Fruit fly (Drosophila melanogaster) whole organism, wandering third instar larva: ENCODE data around the gene CG31793.

Experiments
- Dfd ChIP-seq: fragments of >200 bp; optimal IDR thresholded peaks from 2 replicates; lab custom pipeline; 2017; ENCODE audit warnings: missing biosample characterization, missing genetic modification characterization
- Dif ChIP-seq: fragments of 200-275, 200-300 bp; sonication (Bioruptor generic); optimal IDR thresholded peaks from 2 replicates; lab custom pipeline; 2018; ENCODE audit warnings: missing biosample characterization, missing genetic modification characterization; ENCODE audit not compliant: partially characterized antibody
- GATAd ChIP-seq: sonication (Bioruptor generic); optimal IDR thresholded peaks from 2 replicates; lab custom pipeline; 2016; ENCODE audit warnings: missing biosample characterization, missing genetic modification characterization
- Hr78 ChIP-seq: fragments of >200 bp; optimal IDR thresholded peaks from 2 replicates; lab custom pipeline; 2017; ENCODE audit warnings: missing biosample characterization, missing genetic modification characterization
- Jra ChIP-seq: sonication (Bioruptor generic); optimal IDR thresholded peaks from 2 replicates; lab custom pipeline; 2016; ENCODE audit warnings: missing biosample characterization, missing genetic modification characterization
- Myc ChIP-seq: fragments of >200 bp; optimal IDR thresholded peaks from 2 replicates; lab custom pipeline; 2017
- OdsH ChIP-seq: fragments of 200-800 bp; sonication (Bioruptor generic); optimal IDR thresholded peaks from 2 replicates; lab custom pipeline; 2016; ENCODE audit warnings: missing biosample characterization, mild to moderate bottlenecking, missing genetic modification characterization
- Vsx2 ChIP-seq: fragments of 200-300, 225-300 bp; sonication (Bioruptor generic); optimal IDR thresholded peaks from 2 replicates; lab custom pipeline; 2018; ENCODE audit warnings: missing biosample characterization, missing genetic modification characterization; ENCODE audit not compliant: partially characterized antibody
- foxo ChIP-seq, 2 experiments: fragments of 200-800 bp; sonication (Bioruptor generic); optimal IDR thresholded peaks; 2 replicates in 1 of 2; 3 replicates in 1 of 2; lab custom pipeline; 2016 to 2017; ENCODE audit warnings: missing biosample characterization in 2 of 2, missing genetic modification characterization in 2 of 2
- fru ChIP-seq: fragments of 200-800 bp; sonication (Bioruptor generic); optimal IDR thresholded peaks from 3 replicates; lab custom pipeline; 2016; ENCODE audit warnings: missing biosample characterization, mild to moderate bottlenecking, missing genetic modification characterization
- lola ChIP-seq: fragments of >200 bp; optimal IDR thresholded peaks from 2 replicates; lab custom pipeline; 2017; ENCODE audit warnings: missing biosample characterization, missing genetic modification characterization
- usp ChIP-seq: fragments of >200 bp; optimal IDR thresholded peaks from 2 replicates; lab custom pipeline; 2017; ENCODE audit warnings: missing biosample characterization, missing genetic modification characterization

- TF ChIP-seq GATAd (GFP tag; lab: Kevin White, UChicago) (no peak), Jra (GFP tag; lab: Kevin White, UChicago) (no peak), Dfd (GFP tag; lab: Kevin White, UChicago) (no peak), Dif (GFP tag; lab: Kevin White, UChicago) (no peak), Myc (lab: Kevin White, UChicago) (no peak), foxo (GFP tag; optimal IDR thresholded peaks at IDR 0.05; lab: Kevin White, UChicago) (no peak), lola (GFP tag; lab: Kevin White, UChicago) (no peak), usp (GFP tag; lab: Kevin White, UChicago) (no peak), Hr78 (GFP tag; lab: Kevin White, UChicago) (no peak), fru (no peak), OdsH (no peak), Vsx2 (GFP tag; lab: Kevin White, UChicago) (no peak)
Measured at dm6 chr2L:19037011-19037410, 33.8 kb downstream of the CG31793 start.
